Worm (Caenorhabditis elegans) whole organism, young adult: ENCODE results near the gene erfa-1.

Experiments
- K12H6.12 ChIP-seq: fragments of 200-800 bp; sonication (Bioruptor generic); optimal IDR thresholded peaks from 2 replicates; lab custom pipeline; 2018; ENCODE audit warnings: mild to moderate bottlenecking, missing genetic modification characterization, missing compliant biosample characterization
- gei-17 ChIP-seq: fragments of 200-800 bp; sonication (Bioruptor generic); optimal IDR thresholded peaks from 2 replicates; lab custom pipeline; 2018; ENCODE audit warnings: mild to moderate bottlenecking, missing genetic modification characterization, missing compliant biosample characterization
- nhr-90 ChIP-seq: sonication (generic microtip); optimal IDR thresholded peaks from 2 replicates; lab custom pipeline; 2016; ENCODE audit warnings: missing genotype, mild to moderate bottlenecking, missing genetic modification characterization, missing compliant biosample characterization
- somi-1 ChIP-seq: fragments of 200-800 bp; sonication (Bioruptor generic); optimal IDR thresholded peaks from 2 replicates; lab custom pipeline; 2018; ENCODE audit warnings: mild to moderate bottlenecking, missing genetic modification characterization, missing compliant biosample characterization

ce11 chrV:6408733-6409227 lies 25.1 kb upstream of the erfa-1 start, which contains the start of gene bcf-1:
- no peak for TF ChIP-seq somi-1 (GFP tag; lab: Kevin White, UChicago)
- no peak for TF ChIP-seq nhr-90 (tag; lab: Kevin White, UChicago)
- no peak for TF ChIP-seq K12H6.12 (tag; lab: Kevin White, UChicago)
- TF ChIP-seq gei-17 (GFP tag; lab: Kevin White, UChicago), result no peak
